Worm (Caenorhabditis elegans) whole organism, L4/young adult: Measurements from ENCODE around the gene C25G6.4.
A peak's percentile ranks its signal among the peaks of the same experiment; 100 is the strongest.

Experiments used
- W03F9.2 ChIP-seq: fragments of 150-350 bp; optimal IDR thresholded peaks from 2 replicates; lab custom pipeline; 2014; ENCODE audit warnings: missing biosample characterization, missing genetic modification characterization
- dao-5 ChIP-seq: sonication (generic microtip); optimal IDR thresholded peaks from 2 replicates; lab custom pipeline; 2016; ENCODE audit warnings: missing genotype, missing genetic modification characterization, moderate library complexity, missing compliant biosample characterization
- him-1 ChIP-seq: sonication (generic microtip); optimal IDR thresholded peaks from 2 replicates; lab custom pipeline; 2016; ENCODE audit warnings: missing genotype, missing genetic modification reagents, missing genetic modification characterization, missing compliant biosample characterization

C25G6.4 gene

DNA sequence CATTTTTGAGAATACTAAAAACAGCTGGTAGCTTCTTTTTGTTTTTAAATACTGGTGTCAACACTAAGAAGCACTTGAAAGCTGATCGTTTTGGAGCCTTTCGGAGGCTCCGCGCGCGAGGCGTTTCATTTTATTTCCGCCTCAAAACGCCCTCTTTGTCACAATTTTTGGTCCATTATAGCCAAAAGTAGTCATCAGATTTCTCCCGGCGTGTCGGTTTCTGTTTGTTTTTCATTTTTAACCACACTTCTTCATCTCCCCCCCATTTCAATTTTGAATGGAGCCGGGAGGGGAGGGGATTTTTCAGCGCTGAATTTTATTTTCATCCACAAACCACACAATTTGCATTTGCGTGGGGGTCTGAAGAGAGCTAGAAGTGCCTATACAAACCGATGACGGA, at the start of gene C25G6.4:
C25G6.4 (minus strand) TSS at position 101 of the 400 bp plus-strand sequence.
- TF ChIP-seq W03F9.2 (tag; lab: Kevin White, UChicago) (no peak), dao-5 (no peak), him-1 (no peak)

DNA sequence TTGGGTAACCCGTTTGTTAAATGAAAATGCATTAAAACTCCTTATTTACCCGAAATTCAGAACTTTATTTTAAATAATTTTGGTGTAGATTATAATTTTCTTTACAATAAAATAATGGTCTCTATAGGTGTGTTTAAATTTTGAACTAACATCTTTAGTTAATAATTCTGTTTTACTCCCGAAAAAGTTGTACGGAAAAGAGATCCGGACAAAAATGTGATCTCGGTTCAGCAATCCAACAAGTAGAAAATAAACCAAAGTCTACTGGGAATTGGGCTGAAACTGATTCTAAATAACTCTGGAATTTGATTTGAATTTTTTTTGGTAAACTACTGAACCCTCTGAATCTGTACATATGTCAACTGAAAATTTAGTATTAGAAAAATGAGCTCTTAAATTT, 46.1 kb upstream of the C25G6.4 start:
- TF ChIP-seq W03F9.2 (tag; lab: Kevin White, UChicago) (no peak), dao-5 (no peak), him-1 (no peak)

DNA sequence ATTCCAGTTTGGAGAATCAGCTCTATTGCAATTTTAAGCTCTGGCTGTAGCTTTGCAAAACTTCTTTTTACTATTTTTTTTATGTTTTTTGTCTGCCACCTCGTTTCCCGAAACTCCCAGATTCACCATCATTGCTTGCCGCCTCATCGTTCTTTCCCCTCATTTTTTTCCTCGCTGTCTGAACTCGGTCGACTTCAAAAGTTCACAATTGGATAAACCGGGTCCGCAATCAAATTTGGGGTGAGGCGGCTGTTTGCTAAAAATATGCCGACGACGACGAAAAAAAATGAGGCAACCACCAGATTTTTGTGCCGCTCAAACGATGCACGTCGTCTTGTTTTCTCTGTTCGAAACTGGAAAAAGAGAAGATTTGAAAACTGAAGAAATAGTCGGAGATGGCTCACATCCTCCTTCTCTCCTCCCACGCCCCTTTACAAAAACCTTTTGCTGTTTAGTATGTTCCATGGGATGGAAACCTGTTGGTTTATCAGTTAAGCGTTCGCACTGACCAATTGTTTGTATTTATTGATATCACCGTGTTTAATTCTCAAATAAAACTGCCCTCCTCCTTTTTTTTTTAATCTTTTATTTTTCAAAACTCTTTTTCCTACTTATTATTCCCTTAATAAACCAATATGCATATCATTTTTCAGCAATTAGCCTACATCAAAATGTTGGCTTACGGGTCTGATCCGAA, 45.1 kb upstream of the C25G6.4 start, which contains the start of gene dop-4:
dop-4 (plus strand) TSS at position 647 of the 697 bp plus-strand sequence.
- TF ChIP-seq dao-5 (no peak), him-1 (no peak), W03F9.2 (tag; lab: Kevin White, UChicago) (no peak)

DNA sequence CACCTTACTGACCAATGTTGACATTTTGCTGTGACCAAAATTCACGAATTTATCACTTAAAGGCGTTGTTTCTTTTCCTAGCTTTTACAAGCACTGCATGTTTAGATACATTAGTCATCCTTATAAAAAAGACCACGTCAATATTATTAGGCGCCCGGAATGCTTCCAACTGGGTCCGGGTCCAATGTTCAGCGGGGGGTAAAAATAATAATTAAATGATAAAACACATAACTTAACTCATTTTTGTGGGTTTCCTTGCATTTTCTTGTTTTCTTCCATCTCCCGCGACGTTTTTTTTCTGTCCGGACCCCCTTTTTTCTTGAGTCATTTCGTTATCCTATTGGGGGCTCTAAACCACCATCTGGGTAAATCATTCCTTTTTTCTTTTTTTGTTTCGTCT, 43.8 kb upstream of the C25G6.4 start:
- TF ChIP-seq dao-5 (no peak), him-1 (no peak), W03F9.2 (tag; lab: Kevin White, UChicago) (no peak)

DNA sequence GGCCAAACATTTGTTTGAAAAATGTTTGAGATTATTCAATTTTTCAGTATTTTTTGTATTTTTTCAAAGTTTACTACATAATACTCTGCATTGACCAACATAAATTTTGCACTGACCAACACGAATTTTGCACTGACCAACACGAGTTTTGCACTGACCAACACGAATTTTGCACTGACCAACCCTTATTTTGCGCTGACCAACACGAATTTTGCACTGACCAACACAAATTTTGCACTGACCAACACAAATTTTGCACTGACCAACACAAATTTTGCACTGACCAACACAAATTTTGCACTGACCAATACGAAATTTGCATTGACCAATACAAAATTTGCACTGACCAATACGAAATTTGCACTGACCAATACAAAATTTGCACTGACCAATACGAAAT, 43.3 kb upstream of the C25G6.4 start:
- TF ChIP-seq dao-5 (no peak), him-1 (no peak), W03F9.2 (tag; lab: Kevin White, UChicago) (no peak)

DNA sequence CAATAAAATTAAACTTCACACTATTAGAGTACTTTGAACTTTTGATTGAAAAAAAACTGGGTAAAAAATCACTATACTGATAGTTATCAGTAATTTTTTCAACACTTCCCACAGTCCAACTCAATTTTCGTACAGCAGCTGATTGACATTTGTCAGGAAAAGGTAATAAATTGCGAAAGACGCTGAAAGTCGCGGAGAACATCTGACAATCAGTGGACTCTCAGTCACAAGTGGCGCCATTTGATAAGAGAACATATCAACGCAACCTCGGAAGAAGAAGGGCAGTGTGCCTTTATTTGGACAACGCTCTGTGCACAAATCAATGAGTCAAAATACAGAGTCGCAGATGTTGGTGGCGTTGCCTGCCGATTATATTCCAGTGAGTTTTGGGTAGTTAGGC, 22.9 kb upstream of the C25G6.4 start, which contains the start of gene C52B11.5:
C52B11.5 (plus strand) TSS at position 250 of the 400 bp plus-strand sequence.
- TF ChIP-seq W03F9.2 (tag; lab: Kevin White, UChicago) (peak; percentile 7), him-1 (no peak), dao-5 (no peak)

DNA sequence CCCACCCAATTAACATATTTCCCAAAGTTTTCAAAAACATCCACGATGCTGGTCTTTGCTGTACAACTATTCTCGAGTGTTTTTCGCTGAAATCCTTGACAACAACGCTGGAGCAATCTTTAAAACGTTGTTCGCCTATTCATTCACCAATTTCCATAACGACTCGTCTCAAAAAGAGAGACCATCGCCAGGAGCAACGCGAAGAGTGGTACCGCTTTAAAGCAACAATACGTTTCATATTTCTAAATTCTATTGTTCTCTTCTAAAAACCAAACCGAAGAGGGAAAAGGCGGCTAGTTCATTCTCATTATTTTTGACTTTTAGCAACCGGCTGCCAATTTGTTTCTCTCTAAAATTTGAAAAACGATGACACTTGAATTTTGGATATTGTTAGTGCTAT, 21.0 kb upstream of the C25G6.4 start, which contains the start of gene C25G6.1:
C25G6.1 (plus strand) TSS at position 301 of the 400 bp plus-strand sequence.
- TF ChIP-seq him-1 (no peak), W03F9.2 (tag; lab: Kevin White, UChicago) (no peak), dao-5 (no peak)

DNA sequence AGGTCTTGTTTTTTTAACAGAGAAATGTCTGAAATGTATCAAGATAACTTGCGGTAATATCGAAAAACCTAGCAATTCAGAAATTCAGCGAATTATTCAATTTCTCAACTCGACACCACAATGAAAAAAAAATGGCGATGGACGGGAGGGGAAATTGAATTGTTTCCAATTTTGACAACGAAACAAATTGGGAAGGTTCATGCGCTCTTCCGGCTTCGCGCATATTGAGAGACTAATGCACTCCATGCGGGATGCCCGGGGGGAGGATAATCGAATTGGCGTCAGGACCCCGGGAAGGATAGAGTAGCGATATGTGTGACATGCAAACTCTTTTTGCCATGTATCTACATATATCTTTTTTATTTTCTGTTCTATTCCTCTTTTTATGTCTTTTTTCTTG, 15.7 kb upstream of the C25G6.4 start:
- TF ChIP-seq W03F9.2 (tag; lab: Kevin White, UChicago), result no peak
- no peak for TF ChIP-seq him-1
- TF ChIP-seq dao-5, result no peak

DNA sequence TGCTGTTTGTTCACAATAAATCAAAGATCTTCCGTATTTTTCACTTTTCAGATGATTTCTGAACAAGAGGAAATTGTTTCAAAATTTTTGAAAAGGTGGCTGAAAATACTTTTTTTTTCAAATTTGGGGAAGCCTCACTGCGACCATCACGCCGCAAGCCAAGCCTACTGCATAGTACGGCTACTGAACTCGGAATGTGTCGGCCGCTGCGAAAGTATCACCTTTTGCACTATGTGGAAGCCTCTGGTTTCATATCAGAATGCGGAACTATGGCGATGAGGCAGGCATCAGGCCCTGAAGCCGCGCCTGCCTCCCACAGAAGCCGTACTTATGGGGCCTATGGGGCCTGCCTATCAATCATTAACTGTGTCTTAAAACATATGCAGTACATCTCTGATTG, 8.0 kb upstream of the C25G6.4 start:
- TF ChIP-seq him-1 (no peak), W03F9.2 (tag; lab: Kevin White, UChicago) (no peak), dao-5 (no peak)

DNA sequence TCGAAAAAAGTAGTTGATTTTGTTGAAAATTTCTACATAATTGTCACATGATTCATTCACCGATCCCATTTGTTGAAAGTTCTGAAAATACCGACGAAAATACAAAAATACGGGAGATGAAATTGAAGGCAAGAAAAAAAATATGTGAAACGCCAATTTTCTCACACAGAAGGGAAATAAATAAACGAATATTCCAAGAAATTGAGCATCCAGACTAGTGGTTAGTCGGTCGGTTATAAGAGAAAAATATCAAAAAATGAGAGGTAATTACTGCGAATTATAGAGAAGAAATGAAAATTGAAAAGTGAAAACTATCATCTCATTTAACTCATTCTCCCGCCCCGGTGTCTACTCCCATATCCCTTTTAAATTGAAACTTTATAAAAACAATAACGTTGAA, 5.9 kb upstream of the C25G6.4 start, which contains the start of gene npr-11:
npr-11 (minus strand) TSS at position 101 of the 400 bp plus-strand sequence.
- TF ChIP-seq W03F9.2 (tag; lab: Kevin White, UChicago) (no peak), him-1 (no peak), dao-5 (no peak)

DNA sequence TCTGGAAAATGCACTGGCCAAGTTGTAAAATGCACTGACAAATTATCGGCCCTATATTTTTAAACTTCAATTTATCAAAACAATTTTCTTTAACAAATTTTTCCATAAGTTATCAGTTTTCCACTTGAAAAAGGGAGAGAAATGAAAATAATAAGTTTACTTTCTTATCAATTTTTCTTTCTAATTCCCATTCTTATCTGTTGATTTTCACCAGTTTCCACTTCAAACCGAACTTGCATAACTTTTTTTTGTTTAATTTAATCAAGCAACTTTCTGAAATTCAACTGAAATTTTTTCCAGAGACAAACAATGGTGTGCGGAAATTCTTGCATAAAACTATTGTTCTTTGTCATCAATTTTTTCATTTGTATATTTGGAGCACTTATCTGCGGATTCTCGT, 3.9 kb downstream of the C25G6.4 start, which contains the start of gene tsp-9:
tsp-9 (plus strand) TSS at position 301 of the 400 bp plus-strand sequence.
- no peak for TF ChIP-seq dao-5
- no peak for TF ChIP-seq W03F9.2 (tag; lab: Kevin White, UChicago)
- no peak for TF ChIP-seq him-1

DNA sequence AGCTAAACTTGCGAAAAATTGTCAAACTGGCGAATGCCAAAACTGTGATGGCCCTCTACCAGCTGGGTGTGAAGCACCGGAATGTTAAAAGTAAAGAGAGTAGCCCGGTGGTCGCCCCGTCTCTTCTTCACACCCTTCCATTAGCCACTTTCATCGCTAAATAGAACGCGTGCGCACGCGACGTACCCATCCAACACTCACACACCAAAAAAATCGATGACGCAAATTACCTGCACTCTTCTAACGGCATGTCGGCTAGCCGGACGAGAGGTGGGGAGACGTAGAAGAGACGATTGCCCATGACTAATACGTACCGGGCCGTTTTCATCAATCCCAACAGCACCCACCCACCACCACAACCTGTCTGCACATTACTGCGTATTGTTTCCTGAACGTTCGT, 5.4 kb downstream of the C25G6.4 start:
- TF ChIP-seq W03F9.2 (tag; lab: Kevin White, UChicago), result no peak
- no peak for TF ChIP-seq him-1
- no peak for TF ChIP-seq dao-5

DNA sequence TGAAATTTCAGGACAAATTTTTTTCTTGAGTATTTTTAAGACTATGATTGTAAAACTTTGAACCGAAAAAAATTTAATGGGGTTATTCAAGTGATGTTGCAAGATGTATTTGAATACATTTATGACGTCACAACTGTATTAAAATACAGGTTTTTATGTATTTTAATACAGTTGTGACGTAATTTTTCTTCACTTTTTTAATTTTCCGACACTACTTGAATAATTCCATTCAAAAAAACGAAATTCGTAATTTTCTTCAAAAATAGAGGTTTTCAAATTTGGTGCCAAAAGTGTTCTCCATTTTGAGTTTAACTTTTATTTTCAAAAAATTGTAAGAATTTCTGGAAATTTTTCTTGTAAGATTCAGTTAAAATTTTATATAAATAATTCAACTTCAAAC, 6.9 kb downstream of the C25G6.4 start:
- no peak for TF ChIP-seq W03F9.2 (tag; lab: Kevin White, UChicago)
- TF ChIP-seq dao-5, result no peak
- no peak for TF ChIP-seq him-1

DNA sequence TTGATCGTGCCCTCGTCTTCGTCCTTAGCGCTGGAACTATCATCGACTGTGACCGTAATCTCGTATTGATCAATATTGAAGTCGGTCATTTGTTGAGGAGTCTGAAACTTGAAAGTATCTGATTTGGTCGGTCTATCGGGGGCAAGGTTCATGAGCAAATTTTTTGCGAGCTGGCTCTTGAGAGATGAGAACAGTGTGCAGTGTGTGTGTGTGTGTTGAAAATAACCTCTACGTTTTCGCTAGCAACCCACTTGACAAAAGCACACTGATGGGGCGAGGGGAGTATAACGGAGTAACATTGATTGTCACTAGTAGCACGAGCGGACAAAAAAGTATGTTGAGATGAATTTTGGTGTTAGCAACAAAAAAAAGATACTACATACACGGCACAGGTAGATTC, 10.8 kb downstream of the C25G6.4 start, which contains the start of gene C25G6.3:
C25G6.3 (minus strand) TSS at position 101 of the 400 bp plus-strand sequence.
- TF ChIP-seq W03F9.2 (tag; lab: Kevin White, UChicago) (no peak), him-1 (no peak), dao-5 (no peak)

DNA sequence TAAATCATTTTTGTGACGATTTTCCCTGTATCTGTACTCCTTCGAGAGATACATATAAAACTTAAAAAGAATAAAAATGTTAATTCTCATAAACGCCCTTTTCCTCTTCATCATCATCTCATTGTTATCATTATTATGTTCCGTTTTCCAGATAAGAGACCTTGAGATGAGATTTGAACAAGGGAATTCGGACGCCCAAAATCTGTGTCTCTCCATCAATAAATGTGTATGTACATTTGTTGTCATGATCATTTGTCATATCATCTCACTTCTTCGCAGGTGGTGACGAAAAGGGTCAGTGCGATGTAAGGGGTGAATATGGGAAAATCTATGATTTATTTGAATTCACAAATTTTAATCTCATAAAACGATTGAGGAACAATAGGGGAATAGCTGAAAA, 17.6 kb downstream of the C25G6.4 start:
- TF ChIP-seq dao-5, result no peak
- no peak for TF ChIP-seq W03F9.2 (tag; lab: Kevin White, UChicago)
